Worm (Caenorhabditis elegans) whole organism, L3 larva: ENCODE measurements around the gene sqst-4.

Source experiments
- R02D3.7 ChIP-seq: fragments of 150-350 bp; optimal IDR thresholded peaks from 2 replicates; lab custom pipeline; 2014; ENCODE audit warnings: missing biosample characterization, missing genetic modification characterization
- aly-2 ChIP-seq: fragments of 150-350 bp; optimal IDR thresholded peaks from 2 replicates; lab custom pipeline; 2014; ENCODE audit warnings: missing biosample characterization, missing genetic modification characterization
- ama-1 ChIP-seq: fragments of 150-350 bp; optimal IDR thresholded peaks from 2 replicates; lab custom pipeline; 2018
- daf-12 ChIP-seq: fragments of 150-350 bp; optimal IDR thresholded peaks from 2 replicates; lab custom pipeline; 2014; ENCODE audit warnings: missing biosample characterization, missing genetic modification reagents, missing genetic modification characterization
- egl-5 ChIP-seq: fragments of 150-350 bp; optimal IDR thresholded peaks from 2 replicates; lab custom pipeline; 2017; ENCODE audit warnings: missing biosample characterization, missing genetic modification reagents, missing genetic modification characterization, inconsistent platforms
- elt-1 ChIP-seq: fragments of 150-350 bp; optimal IDR thresholded peaks from 2 replicates; lab custom pipeline; 2014; ENCODE audit warnings: missing biosample characterization, missing genetic modification characterization
- elt-2 ChIP-seq: sonication (generic microtip); optimal IDR thresholded peaks from 2 replicates; lab custom pipeline; 2016; ENCODE audit warnings: missing genetic modification reagents, mild to moderate bottlenecking, missing genetic modification characterization, missing compliant biosample characterization
- elt-3 ChIP-seq, 3 experiments: fragments of 150-350 bp in 1 of 3; sonication (generic microtip) in 2 of 3; optimal IDR thresholded peaks; 2 replicates in 2 of 3; 4 replicates in 1 of 3; lab custom pipeline; 2014 to 2017; ENCODE audit warnings: missing biosample characterization in 3 of 3, missing genetic modification characterization in 3 of 3
- eor-1 ChIP-seq, 2 experiments: fragments of 150-350 bp; optimal IDR thresholded peaks; 2 replicates each; lab custom pipeline; 2014 to 2018; ENCODE audit warnings: missing biosample characterization in 2 of 2, missing genetic modification characterization in 2 of 2
- fkh-10 ChIP-seq: sonication (generic microtip); optimal IDR thresholded peaks from 2 replicates; lab custom pipeline; 2017; ENCODE audit warnings: missing biosample characterization, missing genetic modification reagents, missing genetic modification characterization
- fos-1 ChIP-seq: fragments of 150-350 bp; optimal IDR thresholded peaks from 2 replicates; lab custom pipeline; 2014; ENCODE audit warnings: missing biosample characterization, missing genetic modification characterization
- hmg-11 ChIP-seq: sonication (generic microtip); optimal IDR thresholded peaks from 2 replicates; lab custom pipeline; 2016; ENCODE audit warnings: missing genetic modification characterization, missing compliant biosample characterization
- jun-1 ChIP-seq: fragments of 150-350 bp; optimal IDR thresholded peaks from 2 replicates; lab custom pipeline; 2014; ENCODE audit warnings: missing biosample characterization, missing genetic modification reagents, missing genetic modification characterization
- lin-15B ChIP-seq: fragments of 150-350 bp; optimal IDR thresholded peaks from 2 replicates; lab custom pipeline; 2014; ENCODE audit warnings: missing biosample characterization, missing genetic modification characterization
- lin-39 ChIP-seq: fragments of 150-350 bp; optimal IDR thresholded peaks from 2 replicates; lab custom pipeline; 2018; ENCODE audit warnings: missing biosample characterization, missing genetic modification reagents, missing genetic modification characterization
- lsy-12 ChIP-seq: sonication (generic microtip); optimal IDR thresholded peaks from 2 replicates; lab custom pipeline; 2016; ENCODE audit warnings: mild to moderate bottlenecking, missing genetic modification characterization, missing compliant biosample characterization
- mdl-1 ChIP-seq: fragments of 150-350 bp; optimal IDR thresholded peaks from 2 replicates; lab custom pipeline; 2014; ENCODE audit warnings: missing biosample characterization, missing genetic modification characterization
- mml-1 ChIP-seq: fragments of 150-350 bp; sonication (generic microtip); optimal IDR thresholded peaks from 3 replicates; lab custom pipeline; 2014; ENCODE audit warnings: missing biosample characterization, missing genetic modification characterization
- nfya-1 ChIP-seq: sonication (generic microtip); optimal IDR thresholded peaks from 2 replicates; lab custom pipeline; 2017; ENCODE audit warnings: missing genetic modification characterization, mild to moderate bottlenecking, missing compliant biosample characterization, antibody characterized with exemption, moderate library complexity; ENCODE audit not compliant: insufficient read depth
- nhr-23 ChIP-seq: fragments of 150-350 bp; optimal IDR thresholded peaks from 2 replicates; lab custom pipeline; 2014; ENCODE audit warnings: missing biosample characterization, missing genetic modification reagents, missing genetic modification characterization
- nhr-237 ChIP-seq: fragments of 150-350 bp; optimal IDR thresholded peaks from 2 replicates; lab custom pipeline; 2014; ENCODE audit warnings: missing biosample characterization, missing genetic modification characterization
- nhr-25 ChIP-seq: sonication (generic microtip); optimal IDR thresholded peaks from 2 replicates; lab custom pipeline; 2017; ENCODE audit warnings: missing biosample characterization, missing genetic modification characterization
- nhr-28 ChIP-seq: fragments of 150-350 bp; optimal IDR thresholded peaks from 2 replicates; lab custom pipeline; 2014; ENCODE audit warnings: missing biosample characterization, missing genetic modification characterization
- nhr-43 ChIP-seq: sonication (generic microtip); optimal IDR thresholded peaks from 2 replicates; lab custom pipeline; 2016; ENCODE audit warnings: mild to moderate bottlenecking, missing genetic modification characterization, missing compliant biosample characterization; ENCODE audit not compliant: poor library complexity, severe bottlenecking
- nhr-76 ChIP-seq: fragments of 150-350 bp; sonication (generic microtip); optimal IDR thresholded peaks from 5 replicates; lab custom pipeline; 2014; ENCODE audit warnings: missing biosample characterization, missing genetic modification characterization
- pha-4 ChIP-seq: fragments of 150-350 bp; optimal IDR thresholded peaks from 2 replicates; lab custom pipeline; 2014; ENCODE audit warnings: missing biosample characterization, missing genetic modification reagents, missing genetic modification characterization
- sea-2 ChIP-seq: fragments of 150-350 bp; sonication (generic microtip); optimal IDR thresholded peaks from 4 replicates; lab custom pipeline; 2014; ENCODE audit warnings: missing biosample characterization, missing genetic modification reagents, missing genetic modification characterization
- snpc-4 ChIP-seq: fragments of 150-350 bp; optimal IDR thresholded peaks from 2 replicates; lab custom pipeline; 2014; ENCODE audit warnings: missing biosample characterization, missing genetic modification characterization
- tbx-2 ChIP-seq: sonication (generic microtip); optimal IDR thresholded peaks from 2 replicates; lab custom pipeline; 2016; ENCODE audit warnings: mild to moderate bottlenecking, missing genetic modification characterization, missing compliant biosample characterization
- unc-62 ChIP-seq: fragments of 150-350 bp; sonication (generic microtip); optimal IDR thresholded peaks from 4 replicates; lab custom pipeline; 2014; ENCODE audit warnings: missing biosample characterization, missing genetic modification reagents, missing genetic modification characterization
- zag-1 ChIP-seq: fragments of 150-350 bp; optimal IDR thresholded peaks from 2 replicates; lab custom pipeline; 2014; ENCODE audit warnings: missing biosample characterization, missing genetic modification characterization
- ztf-11 ChIP-seq: fragments of 150-350 bp; optimal IDR thresholded peaks from 2 replicates; lab custom pipeline; 2014; ENCODE audit warnings: missing biosample characterization, missing genetic modification characterization
- ztf-4 ChIP-seq: fragments of 150-350 bp; optimal IDR thresholded peaks from 2 replicates; lab custom pipeline; 2014; ENCODE audit warnings: missing biosample characterization, missing genetic modification characterization

Gene sqst-4

ce11 chrV:16488172-16488571 is at the start of gene sqst-4:
Gene sqst-4, plus strand, starts transcription at chrV:16488472.
- TF ChIP-seq ama-1 (no peak), lin-15B (no peak), mdl-1 (tag; lab: Kevin White, UChicago) (no peak), tbx-2 (no peak), unc-62 (GFP tag; lab: Kevin White, UChicago) (no peak), egl-5 (tag; lab: Kevin White, UChicago) (no peak), elt-2 (tag; lab: Kevin White, UChicago) (no peak), fos-1 (no peak)
- TF ChIP-seq, all 47 proteins: peak for 0

ce11 chrV:16443626-16444025 is 44.6 kb upstream of the sqst-4 start, which contains the start of gene srh-141:
Gene srh-141, plus strand, starts transcription at chrV:16443926.
- TF ChIP-seq lin-39 (tag; lab: Kevin White, UChicago) (no peak), mml-1 (tag; lab: Kevin White, UChicago) (no peak), nhr-25 (tag; lab: Kevin White, UChicago) (no peak)

ce11 chrV:16445676-16446075 is 42.6 kb upstream of the sqst-4 start, which contains the start of gene T08G3.6:
Gene T08G3.6, plus strand, starts transcription at chrV:16445976.
- TF ChIP-seq R02D3.7 (tag; lab: Kevin White, UChicago) (no peak), ama-1 (no peak), nhr-76 (no peak), nhr-25 (tag; lab: Kevin White, UChicago) (no peak), hmg-11 (tag; lab: Kevin White, UChicago) (no peak), mml-1 (tag; lab: Kevin White, UChicago) (no peak), nhr-28 (tag; lab: Kevin White, UChicago) (no peak), egl-5 (tag; lab: Kevin White, UChicago) (no peak), nhr-43 (tag; lab: Kevin White, UChicago) (no peak), jun-1 (tag; lab: Kevin White, UChicago) (no peak), sea-2 (GFP tag; lab: Kevin White, UChicago) (no peak), lin-15B (no peak), mdl-1 (tag; lab: Kevin White, UChicago) (no peak), aly-2 (tag; lab: Kevin White, UChicago) (no peak)

ce11 chrV:16446191-16446590 is 42.1 kb upstream of the sqst-4 start:
- TF ChIP-seq fkh-10 (GFP tag; lab: Kevin White, UChicago) = no peak
- TF ChIP-seq ztf-4 (tag; lab: Kevin White, UChicago) = no peak
- TF ChIP-seq elt-1 (tag; lab: Kevin White, UChicago) = no peak
- TF ChIP-seq elt-2 (tag; lab: Kevin White, UChicago) = no peak
- TF ChIP-seq lsy-12 (tag; lab: Kevin White, UChicago) = no peak
- TF ChIP-seq nfya-1 (tag; lab: Kevin White, UChicago) = no peak
- TF ChIP-seq aly-2 (tag; lab: Kevin White, UChicago) = no peak
- no peak for TF ChIP-seq nhr-23
- no peak for TF ChIP-seq ztf-11 (tag; lab: Kevin White, UChicago)
- no peak for TF ChIP-seq nhr-237 (tag; lab: Kevin White, UChicago)
- no peak for TF ChIP-seq snpc-4
- no peak for TF ChIP-seq eor-1 (tag; optimal IDR thresholded peaks at IDR 0.05; lab: Kevin White, UChicago)
- TF ChIP-seq tbx-2 = no peak
- TF ChIP-seq fos-1 = no peak
- no peak for TF ChIP-seq lin-39 (tag; lab: Kevin White, UChicago)
- TF ChIP-seq pha-4 = no peak
- no peak for TF ChIP-seq elt-3 (tag; optimal IDR thresholded peaks at IDR 0.05; lab: Kevin White, UChicago)
- no peak for TF ChIP-seq daf-12
- no peak for TF ChIP-seq mml-1 (tag; lab: Kevin White, UChicago)

ce11 chrV:16447735-16448134 is 40.5 kb upstream of the sqst-4 start, which contains the start of gene T08G3.13:
Gene T08G3.13, plus strand, starts transcription at chrV:16448035.
- TF ChIP-seq aly-2 (tag; lab: Kevin White, UChicago) (no peak), zag-1 (tag; lab: Kevin White, UChicago) (no peak)
